Fruit fly (Drosophila melanogaster): ENCODE results near the gene ca.

dm6 chr3R:29777213-29777612 lies 29.4 kb upstream of the ca start:
- TF ChIP-seq CG33017 (tag; optimal IDR thresholded peaks at IDR 0.05): no peak
- no peak for TF ChIP-seq bab1 (GFP tag; optimal IDR thresholded peaks at IDR 0.05)
- TF ChIP-seq Hr96 (GFP tag; optimal IDR thresholded peaks at IDR 0.05): no peak
- TF ChIP-seq CG11617 (GFP tag; optimal IDR thresholded peaks at IDR 0.05): no peak
- TF ChIP-seq Mnt (GFP tag; optimal IDR thresholded peaks at IDR 0.05): no peak

Data from whole organism, adult.